Worm (Caenorhabditis elegans): ENCODE measurements around the gene M18.3.
A peak's percentile ranks its signal among the peaks of the same experiment; 100 is the strongest.

Gene M18.3

DNA sequence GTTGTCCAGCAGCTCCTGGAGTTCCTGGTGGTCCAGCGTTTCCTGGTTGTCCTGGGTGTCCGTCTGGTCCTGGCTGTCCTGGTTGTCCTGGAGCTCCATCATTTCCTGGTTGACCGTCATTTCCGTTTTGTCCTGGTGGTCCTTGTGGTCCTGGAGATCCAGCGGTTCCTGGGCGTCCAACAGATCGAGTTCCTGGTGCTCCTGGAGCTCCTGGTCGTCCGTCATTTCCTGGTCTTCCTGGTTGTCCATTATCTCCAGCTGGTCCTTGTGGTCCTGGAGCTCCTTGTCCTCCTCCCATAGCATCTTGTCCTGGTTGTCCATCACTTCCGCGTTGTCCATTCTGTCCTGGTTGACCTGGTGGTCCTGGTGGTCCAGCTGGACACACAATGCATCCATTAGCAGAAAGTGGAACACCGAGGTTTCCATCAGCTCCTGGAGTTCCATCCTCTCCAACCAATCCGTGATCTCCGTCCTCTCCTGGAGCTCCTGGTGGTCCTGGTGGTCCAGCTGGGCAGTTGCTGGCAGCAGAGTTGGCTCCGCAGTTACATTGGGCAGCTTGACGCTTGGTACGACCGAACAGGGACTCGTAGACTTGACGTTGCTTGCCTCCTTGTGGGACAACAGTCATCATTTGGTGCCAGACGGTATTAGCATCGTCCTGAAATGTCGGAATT is 3.5 kb downstream of the M18.3 start:
- no peak for TF ChIP-seq gmeb-2 (tag; optimal IDR thresholded peaks at IDR 0.05)
- no peak for TF ChIP-seq C38D4.7 (GFP tag; optimal IDR thresholded peaks at IDR 0.05)
- peak; percentile 38 for TF ChIP-seq elt-4 (tag; optimal IDR thresholded peaks at IDR 0.05)

DNA sequence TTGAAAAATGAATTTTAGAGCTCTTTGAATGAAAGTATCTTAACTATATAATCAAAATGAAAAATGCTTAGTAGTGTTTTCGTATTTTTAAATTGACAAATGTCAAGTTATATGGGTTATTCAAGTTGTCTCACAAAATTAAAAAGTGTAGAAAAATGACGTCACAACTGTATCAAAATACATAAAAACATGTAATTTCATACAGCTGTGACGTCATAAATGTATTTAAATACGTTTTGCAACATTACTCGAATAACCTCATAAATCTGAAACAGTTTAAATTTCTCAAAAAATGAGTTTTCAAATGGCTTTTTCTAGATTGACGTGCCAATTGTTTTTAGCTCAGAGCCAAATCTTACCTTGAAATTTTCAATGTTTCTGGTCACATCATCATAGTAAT is 4.1 kb downstream of the M18.3 start:
- TF ChIP-seq odd-2 (tag; optimal IDR thresholded peaks at IDR 0.05), result no peak

DNA sequence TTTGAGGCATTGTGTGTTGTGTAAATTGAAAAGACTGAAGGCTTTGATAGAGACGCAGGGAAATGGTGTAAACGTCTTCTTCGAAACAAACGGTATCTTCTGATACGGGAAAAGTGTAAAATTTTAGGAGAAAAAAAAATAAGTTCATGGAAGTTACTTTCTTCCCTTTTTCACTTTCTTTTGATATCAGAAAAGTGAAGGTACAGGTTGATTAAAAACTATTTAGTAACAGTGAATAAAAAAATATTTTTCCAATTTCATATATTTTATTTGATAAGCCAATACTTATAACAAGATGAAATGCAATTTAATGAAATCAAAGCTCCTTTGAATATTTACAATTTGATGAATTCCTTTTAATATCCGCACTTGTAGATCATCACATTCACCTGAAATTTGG is 4.7 kb downstream of the M18.3 start, which contains the start of gene col-129:
TSS of gene col-129 (minus strand) at position 101 of the 400 bp plus-strand sequence.
- no peak for TF ChIP-seq pat-9 (tag; optimal IDR thresholded peaks at IDR 0.05)
- no peak for TF ChIP-seq ama-1 (optimal IDR thresholded peaks at IDR 0.05)
- no peak for TF ChIP-seq ceh-24 (tag; optimal IDR thresholded peaks at IDR 0.05)
- no peak for TF ChIP-seq hlh-6 (tag; optimal IDR thresholded peaks at IDR 0.05)
- no peak for TF ChIP-seq gmeb-2 (tag; optimal IDR thresholded peaks at IDR 0.05)
- TF ChIP-seq unc-86 (tag; optimal IDR thresholded peaks at IDR 0.05), result no peak
- TF ChIP-seq C38D4.7 (GFP tag; optimal IDR thresholded peaks at IDR 0.05), result no peak
- no peak for TF ChIP-seq ceh-30 (tag; optimal IDR thresholded peaks at IDR 0.05)
- no peak for TF ChIP-seq ceh-22 (tag; optimal IDR thresholded peaks at IDR 0.05)
- TF ChIP-seq ahr-1 (tag; optimal IDR thresholded peaks at IDR 0.05), result no peak
- TF ChIP-seq sdc-2 (tag; optimal IDR thresholded peaks at IDR 0.05), result no peak
- no peak for TF ChIP-seq T23F11.4 (GFP tag; optimal IDR thresholded peaks at IDR 0.05)
- TF ChIP-seq ceh-31 (tag; optimal IDR thresholded peaks at IDR 0.05), result no peak
- TF ChIP-seq unc-42 (tag; optimal IDR thresholded peaks at IDR 0.05), result no peak

DNA sequence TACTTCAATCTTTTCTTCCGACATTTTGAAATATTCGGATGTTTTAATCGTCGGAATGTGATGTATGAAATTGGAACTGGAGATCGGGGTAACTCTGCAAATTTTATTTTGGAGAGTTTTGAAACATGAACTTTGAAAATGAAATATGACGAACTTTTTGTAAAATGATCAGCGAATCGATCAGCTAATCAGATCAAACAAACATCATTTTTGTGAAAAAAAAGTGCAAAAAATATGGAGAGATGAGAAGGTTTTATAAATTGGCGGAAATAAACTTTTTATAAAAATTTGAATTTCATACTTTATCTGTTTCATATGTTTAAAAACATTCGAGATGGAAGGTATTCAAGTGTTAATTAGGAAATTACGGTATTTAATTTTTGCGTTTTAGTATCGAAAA is 5.8 kb downstream of the M18.3 start, which contains the start of gene dlc-2:
TSS of gene dlc-2 (minus strand) at position 101 of the 400 bp plus-strand sequence.
- TF ChIP-seq nhr-232 (tag; optimal IDR thresholded peaks at IDR 0.05) (no peak), ahr-1 (tag; optimal IDR thresholded peaks at IDR 0.05) (no peak), unc-86 (tag; optimal IDR thresholded peaks at IDR 0.05) (no peak), ceh-18 (tag; optimal IDR thresholded peaks at IDR 0.05) (no peak), C08G9.2 (tag; optimal IDR thresholded peaks at IDR 0.05) (no peak), nhr-11 (tag; optimal IDR thresholded peaks at IDR 0.05) (no peak), fax-1 (tag; optimal IDR thresholded peaks at IDR 0.05) (no peak), lim-6 (tag; optimal IDR thresholded peaks at IDR 0.05) (no peak), fkh-10 (GFP tag; optimal IDR thresholded peaks at IDR 0.05) (no peak), F13H6.1 (tag; optimal IDR thresholded peaks at IDR 0.05) (no peak), lin-11 (tag; optimal IDR thresholded peaks at IDR 0.05) (no peak), zip-5 (tag; optimal IDR thresholded peaks at IDR 0.05) (no peak), hlh-6 (tag; optimal IDR thresholded peaks at IDR 0.05) (no peak), tbx-7 (tag; optimal IDR thresholded peaks at IDR 0.05) (no peak), ttx-3 (tag; optimal IDR thresholded peaks at IDR 0.05) (no peak), ceh-34 (tag; optimal IDR thresholded peaks at IDR 0.05) (no peak), dmd-4 (tag; optimal IDR thresholded peaks at IDR 0.05; ENCODE audit: borderline replicate concordance) (no peak), ama-1 (optimal IDR thresholded peaks at IDR 0.05) (no peak)

DNA sequence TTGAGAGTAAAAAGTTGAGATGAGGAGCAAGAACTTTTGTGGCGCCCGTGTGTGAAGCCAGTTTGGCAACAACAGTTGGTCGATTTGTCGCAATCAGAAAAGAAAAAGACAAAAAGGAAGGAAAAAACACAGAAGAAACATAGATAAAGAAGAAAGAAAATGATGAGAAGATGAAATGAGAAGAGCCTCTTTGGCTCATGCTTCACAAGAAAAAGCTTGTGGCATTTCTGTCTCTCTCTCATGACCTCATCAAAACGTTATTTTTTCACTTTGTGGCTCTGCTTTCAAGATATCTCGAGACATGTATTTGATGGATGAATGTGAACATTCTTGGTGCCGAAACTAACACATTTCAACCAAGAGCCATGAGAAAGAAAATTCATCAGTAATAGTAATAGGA is 7.4 kb downstream of the M18.3 start:
- TF ChIP-seq ceh-18 (tag; optimal IDR thresholded peaks at IDR 0.05) (peak; percentile 62), lim-6 (tag; optimal IDR thresholded peaks at IDR 0.05) (no peak)

DNA sequence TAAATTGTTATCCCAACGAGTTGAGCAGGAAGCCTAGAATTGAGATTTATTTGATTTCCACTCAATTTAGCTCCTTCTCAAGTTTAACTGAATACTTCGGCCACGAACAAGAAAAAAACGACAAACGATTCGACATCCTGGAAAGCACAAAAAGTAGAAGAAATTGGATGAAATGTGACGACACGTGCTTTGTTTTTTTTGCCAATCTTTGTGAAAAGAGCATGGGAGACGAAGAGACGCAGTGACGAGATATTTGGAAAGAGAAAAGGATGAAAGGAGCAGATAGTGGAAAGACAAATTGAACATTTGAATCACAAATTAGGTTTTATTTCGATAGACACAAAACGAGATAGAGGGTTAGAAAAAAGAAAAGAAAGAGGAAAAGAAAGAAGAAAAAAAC is 8.8 kb downstream of the M18.3 start:
- peak; percentile 91 for TF ChIP-seq unc-42 (tag; optimal IDR thresholded peaks at IDR 0.05)
- no peak for TF ChIP-seq unc-3 (GFP tag; conservative IDR thresholded peaks at IDR 0.05)
- no peak for TF ChIP-seq unc-3 (tag; optimal IDR thresholded peaks at IDR 0.05)
- no peak for TF ChIP-seq madf-2 (tag; optimal IDR thresholded peaks at IDR 0.05)
